Fruit fly (Drosophila melanogaster) whole organism, pupa: ENCODE results near the gene Taf13.

Experiments
- CG10348 ChIP-seq: fragments of 200-800 bp; sonication (Bioruptor generic); IDR thresholded peaks from 2 replicates; pipeline ENCODE4 v1.3.6; 2022; ENCODE audit warnings: missing biosample characterization, missing genetic modification characterization
- CG17806 ChIP-seq: fragments of 200-800 bp; sonication (Bioruptor generic); optimal IDR thresholded peaks from 2 replicates; lab custom pipeline; 2018; ENCODE audit warnings: missing biosample characterization, mild to moderate bottlenecking, missing genetic modification characterization, moderate library complexity
- CG9948 ChIP-seq: fragments of 200-800 bp; sonication (Bioruptor generic); optimal IDR thresholded peaks from 2 replicates; lab custom pipeline; 2018; ENCODE audit warnings: missing biosample characterization, mild to moderate bottlenecking, missing genetic modification characterization, moderate library complexity
- Pif1A ChIP-seq: fragments of 200-800 bp; sonication (Bioruptor generic); optimal IDR thresholded peaks from 3 replicates; lab custom pipeline; 2016; ENCODE audit warnings: missing biosample characterization, missing genetic modification characterization
- fd96Ca ChIP-seq: fragments of 200-800 bp; sonication (Bioruptor generic); IDR thresholded peaks from 3 replicates; pipeline ENCODE4 v1.3.6; 2022; ENCODE audit warnings: missing biosample characterization, missing genetic modification characterization
- gl ChIP-seq: fragments of 200-800 bp; sonication (Bioruptor generic); optimal IDR thresholded peaks from 2 replicates; lab custom pipeline; 2018; ENCODE audit warnings: missing biosample characterization, mild to moderate bottlenecking, missing genetic modification characterization

DNA sequence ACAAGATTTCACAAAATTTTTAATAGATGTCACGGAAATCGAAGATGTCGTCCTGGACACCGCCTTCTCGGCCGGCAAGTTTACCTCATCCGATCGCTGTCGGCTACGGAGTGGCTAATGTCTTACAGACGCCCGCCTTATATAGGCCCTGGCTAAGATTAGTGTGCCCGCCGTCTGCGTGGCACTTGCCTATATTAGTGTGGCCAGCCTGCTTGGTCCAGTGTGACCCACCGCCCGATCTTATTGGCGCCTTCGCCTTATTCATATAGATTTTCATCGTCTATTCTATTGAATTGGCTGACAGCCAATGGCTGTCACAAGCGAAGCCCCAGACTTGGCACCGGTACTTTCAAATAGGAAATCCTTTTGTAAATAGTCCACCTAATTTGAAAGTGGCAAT is 22.2 kb upstream of the Taf13 start:
- TF ChIP-seq gl (tag; lab: Kevin White, UChicago) (no peak), Pif1A (GFP tag; lab: Kevin White, UChicago) (no peak), CG9948 (tag; lab: Kevin White, UChicago) (no peak), CG17806 (tag; lab: Kevin White, UChicago) (no peak), CG10348 (GFP tag; lab: Robert Waterston, UW) (no peak), fd96Ca (GFP tag; lab: Robert Waterston, UW) (no peak)
